Fruit fly (Drosophila melanogaster) whole organism, wandering third instar larva: ENCODE data around the gene CalpB.

Experiments
- CG32264 ChIP-seq: fragments of 200-800 bp; sonication (Bioruptor generic); optimal IDR thresholded peaks from 2 replicates; lab custom pipeline; 2016; ENCODE audit warnings: missing biosample characterization, missing genetic modification characterization
- CrebA ChIP-seq: fragments of 200-800 bp; sonication (Bioruptor generic); optimal IDR thresholded peaks from 2 replicates; lab custom pipeline; 2016; ENCODE audit warnings: missing biosample characterization, mild to moderate bottlenecking, missing genetic modification characterization, borderline replicate concordance
- Dif ChIP-seq: fragments of 200-275, 200-300 bp; sonication (Bioruptor generic); optimal IDR thresholded peaks from 2 replicates; lab custom pipeline; 2018; ENCODE audit warnings: missing biosample characterization, missing genetic modification characterization; ENCODE audit not compliant: partially characterized antibody
- GATAd ChIP-seq: sonication (Bioruptor generic); optimal IDR thresholded peaks from 2 replicates; lab custom pipeline; 2016; ENCODE audit warnings: missing biosample characterization, missing genetic modification characterization
- HLH106 ChIP-seq: fragments of 200-800 bp; optimal IDR thresholded peaks from 3 replicates; lab custom pipeline; 2019; ENCODE audit warnings: missing biosample characterization, mild to moderate bottlenecking, missing genetic modification characterization, moderate library complexity
- Hnf4 ChIP-seq: fragments of 200-800 bp; sonication (Bioruptor generic); optimal IDR thresholded peaks from 2 replicates; lab custom pipeline; 2016; ENCODE audit warnings: missing biosample characterization, mild to moderate bottlenecking, missing genetic modification characterization
- Hr78 ChIP-seq: fragments of >200 bp; optimal IDR thresholded peaks from 2 replicates; lab custom pipeline; 2017; ENCODE audit warnings: missing biosample characterization, missing genetic modification characterization
- Hr83 ChIP-seq: fragments of 200-300 bp; sonication (Bioruptor generic); optimal IDR thresholded peaks from 2 replicates; lab custom pipeline; 2016; ENCODE audit warnings: missing biosample characterization, mild to moderate bottlenecking, missing genetic modification characterization, moderate library complexity; ENCODE audit not compliant: poor library complexity, severe bottlenecking
- Jra ChIP-seq: sonication (Bioruptor generic); optimal IDR thresholded peaks from 2 replicates; lab custom pipeline; 2016; ENCODE audit warnings: missing biosample characterization, missing genetic modification characterization
- Mio ChIP-seq: sonication (Bioruptor generic); optimal IDR thresholded peaks from 2 replicates; lab custom pipeline; 2016; ENCODE audit warnings: missing biosample characterization, missing genetic modification characterization
- N ChIP-seq: fragments of >200 bp; optimal IDR thresholded peaks from 2 replicates; lab custom pipeline; 2018; ENCODE audit warnings: missing biosample characterization, missing external identifiers, missing genetic modification characterization
- OdsH ChIP-seq: fragments of 200-800 bp; sonication (Bioruptor generic); optimal IDR thresholded peaks from 2 replicates; lab custom pipeline; 2016; ENCODE audit warnings: missing biosample characterization, mild to moderate bottlenecking, missing genetic modification characterization
- Rel ChIP-seq, 2 experiments: fragments of 200-800 bp; sonication (Bioruptor generic) in 1 of 2; optimal IDR thresholded peaks; 2 replicates in 1 of 2; 3 replicates in 1 of 2; lab custom pipeline; 2016 to 2019; ENCODE audit warnings: mild to moderate bottlenecking in 2 of 2, missing biosample characterization in 2 of 2, missing genetic modification characterization in 2 of 2, moderate library complexity in 1 of 2
- Sp1 ChIP-seq: fragments of 200-800 bp; sonication (Bioruptor generic); optimal IDR thresholded peaks from 3 replicates; lab custom pipeline; 2019; ENCODE audit warnings: missing biosample characterization, mild to moderate bottlenecking, missing genetic modification characterization, moderate library complexity
- Vsx2 ChIP-seq: fragments of 200-300, 225-300 bp; sonication (Bioruptor generic); optimal IDR thresholded peaks from 2 replicates; lab custom pipeline; 2018; ENCODE audit warnings: missing biosample characterization, missing genetic modification characterization; ENCODE audit not compliant: partially characterized antibody
- br ChIP-seq: fragments of 200-800 bp; sonication (Bioruptor generic); optimal IDR thresholded peaks from 2 replicates; lab custom pipeline; 2016; ENCODE audit warnings: missing biosample characterization, missing genetic modification characterization
- brk ChIP-seq: fragments of 200-800 bp; sonication (Bioruptor generic); optimal IDR thresholded peaks from 2 replicates; lab custom pipeline; 2016; ENCODE audit warnings: missing biosample characterization, mild to moderate bottlenecking, missing genetic modification characterization
- dl ChIP-seq, 2 experiments: fragments of 175-275, 200-275 bp in 1 of 2; fragments of 200-275 bp in 1 of 2; sonication (Bioruptor generic); optimal IDR thresholded peaks; lab custom pipeline; 2018; ENCODE audit warnings: mild to moderate bottlenecking in 2 of 2, missing biosample characterization in 2 of 2, missing genetic modification characterization in 2 of 2, moderate library complexity in 2 of 2; ENCODE audit not compliant: partially characterized antibody in 2 of 2, insufficient read depth in 1 of 2
- dmrt93B ChIP-seq: fragments of 200-800 bp; sonication (Bioruptor generic); optimal IDR thresholded peaks from 2 replicates; lab custom pipeline; 2018; ENCODE audit warnings: missing biosample characterization, mild to moderate bottlenecking, missing genetic modification characterization
- ey ChIP-seq: fragments of 200-800 bp; sonication (Bioruptor generic); optimal IDR thresholded peaks from 2 replicates; lab custom pipeline; 2016; ENCODE audit warnings: missing biosample characterization, missing genetic modification characterization
- foxo ChIP-seq, 2 experiments: fragments of 200-800 bp; sonication (Bioruptor generic); optimal IDR thresholded peaks; 2 replicates in 1 of 2; 3 replicates in 1 of 2; lab custom pipeline; 2016 to 2017; ENCODE audit warnings: missing biosample characterization in 2 of 2, missing genetic modification characterization in 2 of 2
- fru ChIP-seq: fragments of 200-800 bp; sonication (Bioruptor generic); optimal IDR thresholded peaks from 3 replicates; lab custom pipeline; 2016; ENCODE audit warnings: missing biosample characterization, mild to moderate bottlenecking, missing genetic modification characterization
- h ChIP-seq: fragments of 200-800 bp; sonication (Bioruptor generic); optimal IDR thresholded peaks from 3 replicates; lab custom pipeline; 2016; ENCODE audit warnings: missing biosample characterization, mild to moderate bottlenecking, missing genetic modification characterization
- lola ChIP-seq: fragments of >200 bp; optimal IDR thresholded peaks from 2 replicates; lab custom pipeline; 2017; ENCODE audit warnings: missing biosample characterization, missing genetic modification characterization
- psq ChIP-seq: fragments of 200-800 bp; sonication (Bioruptor generic); optimal IDR thresholded peaks from 3 replicates; lab custom pipeline; 2017; ENCODE audit warnings: missing biosample characterization, mild to moderate bottlenecking, missing genetic modification characterization, moderate library complexity
- rgr ChIP-seq: fragments of 200-800 bp; sonication (Bioruptor generic); optimal IDR thresholded peaks from 3 replicates; lab custom pipeline; 2016; ENCODE audit warnings: missing biosample characterization, mild to moderate bottlenecking, missing genetic modification characterization
- sage ChIP-seq: fragments of 200-800 bp; sonication (Bioruptor generic); optimal IDR thresholded peaks from 2 replicates; lab custom pipeline; 2016; ENCODE audit warnings: missing biosample characterization, mild to moderate bottlenecking, missing genetic modification characterization
- sv ChIP-seq: fragments of 200-800 bp; sonication (Bioruptor generic); optimal IDR thresholded peaks from 3 replicates; lab custom pipeline; 2016; ENCODE audit warnings: missing biosample characterization, missing genetic modification characterization
- tai ChIP-seq: sonication (Bioruptor generic); optimal IDR thresholded peaks from 2 replicates; lab custom pipeline; 2016; ENCODE audit warnings: missing biosample characterization, missing genetic modification characterization
- woc ChIP-seq: sonication (Bioruptor generic); optimal IDR thresholded peaks from 2 replicates; lab custom pipeline; 2016; ENCODE audit warnings: missing biosample characterization, mild to moderate bottlenecking, missing genetic modification characterization

Gene CalpB

DNA sequence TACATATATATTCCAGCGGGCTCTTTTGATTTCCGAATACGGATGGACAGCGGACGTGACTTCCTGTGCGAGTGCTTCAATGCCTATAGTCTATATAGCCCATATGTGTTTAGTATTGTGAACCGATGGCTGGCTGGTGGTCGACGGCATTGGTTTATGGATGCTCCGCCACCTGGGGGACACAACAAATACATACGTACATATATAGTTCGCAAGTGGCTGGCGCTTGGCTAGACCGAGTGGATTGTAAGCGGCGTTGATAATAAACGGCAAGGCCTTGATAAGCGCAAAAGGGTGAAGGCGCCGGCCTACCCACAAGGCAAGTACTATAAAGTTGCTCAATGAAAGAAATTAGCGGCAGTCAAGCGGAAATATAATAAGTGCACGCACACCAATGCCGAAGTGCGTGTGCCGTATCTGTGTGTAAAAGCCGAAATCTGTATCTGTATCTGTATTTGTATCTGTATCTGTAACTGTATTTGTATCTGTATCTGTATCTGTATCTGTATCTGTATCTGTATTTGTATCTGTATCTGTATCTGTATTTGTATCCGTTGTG is 42.5 kb upstream of the CalpB start:
- TF ChIP-seq Mio (GFP tag; lab: Kevin White, UChicago), result no peak
- no peak for TF ChIP-seq Rel (GFP tag; optimal IDR thresholded peaks at IDR 0.05; lab: Kevin White, UChicago)
- peak; percentile 21 for TF ChIP-seq Rel (tag; optimal IDR thresholded peaks at IDR 0.05; lab: Kevin White, UChicago)
- TF ChIP-seq CrebA, result no peak
- TF ChIP-seq sv (GFP tag; lab: Kevin White, UChicago), result peak; percentile 11
- no peak for TF ChIP-seq brk (GFP tag; lab: Kevin White, UChicago)
- no peak for TF ChIP-seq Hr83 (GFP tag; lab: Kevin White, UChicago)
- TF ChIP-seq, all 38 proteins: peak for 2

DNA sequence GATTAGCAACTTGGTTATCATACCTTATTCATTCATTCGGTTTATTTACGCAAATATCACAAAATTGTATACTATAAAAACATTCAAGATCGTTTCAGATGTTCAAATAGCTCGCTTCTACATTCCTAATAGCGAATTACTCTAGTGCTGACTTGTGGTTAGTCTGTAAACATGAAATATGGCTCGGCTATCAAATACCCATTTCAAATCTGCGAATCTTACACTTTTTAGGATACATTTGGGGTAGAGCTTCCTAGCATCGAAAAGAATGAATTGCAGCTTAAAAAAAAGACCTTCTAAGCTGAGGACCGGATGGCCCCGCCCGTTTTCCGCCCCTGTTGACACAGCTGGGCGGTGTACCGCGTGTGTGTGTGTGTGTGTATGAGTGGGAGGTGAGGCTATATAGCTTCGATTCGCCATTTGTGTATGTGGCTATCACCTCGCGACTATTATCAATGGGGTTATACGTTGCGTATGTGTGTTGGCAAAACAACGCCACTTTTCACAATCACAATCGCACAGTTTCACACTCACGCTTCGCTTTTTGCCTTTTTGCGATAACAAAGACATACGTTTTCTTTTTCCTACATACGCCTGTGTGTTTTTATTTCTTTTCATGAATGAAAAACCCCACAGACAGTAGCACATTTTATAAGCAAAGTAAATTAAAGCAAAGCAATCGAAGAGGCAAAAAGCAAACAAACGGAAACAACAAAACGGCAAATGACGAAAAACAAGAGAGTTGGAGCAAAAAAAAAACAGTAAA is 41.8 kb upstream of the CalpB start:
- TF ChIP-seq dmrt93B (no peak), Rel (GFP tag; optimal IDR thresholded peaks at IDR 0.05; lab: Kevin White, UChicago) (no peak), Rel (tag; optimal IDR thresholded peaks at IDR 0.05; lab: Kevin White, UChicago) (peak; percentile 89)

dm6 chr3L:9847420-9847977 is 41.1 kb upstream of the CalpB start:
- TF ChIP-seq fru (peak; percentile 9), foxo (GFP tag; optimal IDR thresholded peaks at IDR 0.05; lab: Kevin White, UChicago) (peak in 1 of 2 experiments; percentile 54), ey (GFP tag; lab: Kevin White, UChicago) (peak; percentile 60), tai (GFP tag; lab: Kevin White, UChicago) (no peak), woc (GFP tag; lab: Kevin White, UChicago) (peak; percentile 41), rgr (peak; percentile 65), psq (GFP tag; lab: Kevin White, UChicago) (peak; percentile 44), h (GFP tag; lab: Kevin White, UChicago) (peak; percentile 61), HLH106 (peak; percentile 49), OdsH (peak; percentile 28), Sp1 (GFP tag; lab: Kevin White, UChicago) (peak; percentile 16), sage (no peak), br (GFP tag; lab: Kevin White, UChicago) (peak; percentile 32), CG32264 (GFP tag; lab: Kevin White, UChicago) (no peak)

DNA sequence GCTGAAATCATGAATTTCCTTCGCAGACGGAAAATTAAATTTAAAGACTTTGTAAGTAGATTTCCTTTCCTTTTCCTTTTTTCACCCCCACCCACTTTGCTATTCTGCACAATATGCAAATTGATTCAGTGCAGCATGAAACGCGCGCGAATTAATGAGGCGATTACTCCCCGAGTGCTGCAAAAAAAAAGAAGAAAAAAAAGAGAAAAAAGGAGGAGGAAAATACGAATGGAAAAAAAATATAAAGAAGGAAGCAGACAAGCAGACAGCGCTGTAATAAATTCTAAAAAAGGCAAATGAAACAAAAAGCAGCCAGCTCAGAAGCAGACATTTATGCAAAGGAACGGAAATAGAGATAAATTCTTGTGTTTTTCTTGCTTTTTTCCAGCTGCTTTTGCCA is 39.8 kb upstream of the CalpB start:
- TF ChIP-seq rgr, result no peak
- TF ChIP-seq lola, result no peak
- no peak for TF ChIP-seq tai (GFP tag; lab: Kevin White, UChicago)
- TF ChIP-seq Jra (GFP tag; lab: Kevin White, UChicago), result no peak
- no peak for TF ChIP-seq sv (GFP tag; lab: Kevin White, UChicago)
- TF ChIP-seq Dif (GFP tag; lab: Kevin White, UChicago), result no peak
- no peak for TF ChIP-seq dl (GFP tag; optimal IDR thresholded peaks at IDR 0.05; lab: Kevin White, UChicago; ENCODE audit: insufficient read depth in 1 of 2, partially characterized antibody in 2 of 2)
- TF ChIP-seq Hnf4 (GFP tag; lab: Kevin White, UChicago), result no peak
- no peak for TF ChIP-seq foxo (GFP tag; optimal IDR thresholded peaks at IDR 0.05; lab: Kevin White, UChicago)

- TF ChIP-seq psq (GFP tag; lab: Kevin White, UChicago) (no peak), CrebA (no peak), foxo (GFP tag; optimal IDR thresholded peaks at IDR 0.05; lab: Kevin White, UChicago) (no peak), fru (no peak), CG32264 (GFP tag; lab: Kevin White, UChicago) (no peak), GATAd (GFP tag; lab: Kevin White, UChicago) (no peak), dmrt93B (no peak), Hr78 (no peak), ey (GFP tag; lab: Kevin White, UChicago) (no peak), OdsH (no peak), Vsx2 (GFP tag; lab: Kevin White, UChicago) (no peak), brk (GFP tag; lab: Kevin White, UChicago) (no peak), tai (GFP tag; lab: Kevin White, UChicago) (no peak), N (no peak), Dif (GFP tag; lab: Kevin White, UChicago) (no peak)
- TF ChIP-seq, all 38 proteins: peak for 0
Observed at dm6 chr3L:9850114-9850513, 38.4 kb upstream of the CalpB start.
